Worm (Caenorhabditis elegans) whole organism, early embryonic: ENCODE measurements around the gene grl-8.

Source experiments
- B0310.2 ChIP-seq: sonication (generic microtip); optimal IDR thresholded peaks from 2 replicates; lab custom pipeline; 2016; ENCODE audit warnings: mild to moderate bottlenecking, missing genetic modification characterization, missing compliant biosample characterization
- F13C5.2 ChIP-seq: sonication (generic microtip); optimal IDR thresholded peaks from 2 replicates; lab custom pipeline; 2017; ENCODE audit warnings: mild to moderate bottlenecking, missing genetic modification characterization, inconsistent platforms, missing compliant biosample characterization
- aly-1 ChIP-seq: sonication (generic microtip); optimal IDR thresholded peaks from 2 replicates; lab custom pipeline; 2016; ENCODE audit warnings: missing genetic modification characterization, missing compliant biosample characterization
- ama-1 ChIP-seq: fragments of 150-350 bp; optimal IDR thresholded peaks from 2 replicates; lab custom pipeline; 2014
- ceh-13 ChIP-seq: fragments of 200-800 bp; sonication (Bioruptor generic); optimal IDR thresholded peaks from 2 replicates; lab custom pipeline; 2018; ENCODE audit warnings: mild to moderate bottlenecking, missing genetic modification characterization, missing compliant biosample characterization
- ceh-36 ChIP-seq: sonication (generic microtip); optimal IDR thresholded peaks from 2 replicates; lab custom pipeline; 2016; ENCODE audit warnings: missing genetic modification characterization, inconsistent platforms, missing compliant biosample characterization
- ets-7 ChIP-seq: sonication (generic microtip); optimal IDR thresholded peaks from 2 replicates; lab custom pipeline; 2016; ENCODE audit warnings: missing genotype, missing genetic modification characterization, missing compliant biosample characterization
- flt-1 ChIP-seq: fragments of 200-800 bp; sonication (Bioruptor generic); IDR thresholded peaks from 2 replicates; pipeline ENCODE4 v1.3.6; 2022; ENCODE audit warnings: missing genetic modification characterization, missing compliant biosample characterization
- hmbx-1 ChIP-seq: sonication (generic microtip); optimal IDR thresholded peaks from 2 replicates; lab custom pipeline; 2016; ENCODE audit warnings: mild to moderate bottlenecking, missing genetic modification characterization, missing compliant biosample characterization
- hmg-4 ChIP-seq: fragments of 200-800 bp; sonication (Bioruptor generic); optimal IDR thresholded peaks from 2 replicates; lab custom pipeline; 2018; ENCODE audit warnings: mild to moderate bottlenecking, missing genetic modification characterization, missing compliant biosample characterization
- hnd-1 ChIP-seq: sonication (generic microtip); optimal IDR thresholded peaks from 2 replicates; lab custom pipeline; 2016; ENCODE audit warnings: missing genetic modification characterization, missing compliant biosample characterization
- pes-1 ChIP-seq: fragments of 200-800 bp; sonication (Bioruptor generic); IDR thresholded peaks from 2 replicates; pipeline ENCODE4 v1.3.6; 2022; ENCODE audit warnings: missing genetic modification reagents, missing genetic modification characterization, missing compliant biosample characterization
- scrt-1 ChIP-seq: fragments of 200-800 bp; sonication (Bioruptor generic); IDR thresholded peaks from 2 replicates; pipeline ENCODE4 v1.3.6; 2022; ENCODE audit warnings: missing genetic modification characterization, missing compliant biosample characterization
- sea-1 ChIP-seq: fragments of 200-800 bp; sonication (Bioruptor generic); conservative IDR thresholded peaks from 2 replicates; pipeline ENCODE4 v1.3.6; 2022; ENCODE audit warnings: missing genetic modification characterization, missing compliant biosample characterization
- tbx-11 ChIP-seq: fragments of 200-800 bp; sonication (Bioruptor generic); IDR thresholded peaks from 2 replicates; pipeline ENCODE4 v1.3.6; 2022; ENCODE audit warnings: missing genetic modification characterization, missing compliant biosample characterization
- tbx-37 ChIP-seq: fragments of 200-800 bp; sonication (Bioruptor generic); conservative IDR thresholded peaks from 2 replicates; pipeline ENCODE4 v1.3.6; 2022; ENCODE audit warnings: missing genetic modification reagents, missing genetic modification characterization, missing compliant biosample characterization
- tra-4 ChIP-seq: sonication (generic microtip); optimal IDR thresholded peaks from 2 replicates; lab custom pipeline; 2017; ENCODE audit warnings: missing genetic modification characterization, missing compliant biosample characterization

The grl-8 gene

DNA sequence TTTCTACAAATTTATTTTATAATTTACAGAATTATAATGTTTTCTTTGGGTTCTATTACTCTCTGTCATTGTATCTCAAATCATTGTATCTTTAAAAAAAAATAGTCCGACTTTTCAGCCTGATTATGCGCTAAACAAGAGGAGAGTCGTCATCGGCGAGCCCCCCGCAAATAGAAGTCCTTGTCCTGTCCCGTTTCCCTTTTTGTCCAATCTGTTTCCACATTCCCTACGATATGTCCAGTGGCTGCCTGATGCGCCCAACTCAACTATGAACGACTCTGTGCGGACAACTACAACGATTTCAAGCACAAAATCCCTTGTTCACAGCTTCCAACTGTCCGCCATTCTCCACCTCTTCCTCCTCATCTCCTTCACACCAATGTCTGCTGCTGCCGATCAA, 25.1 kb upstream of the grl-8 start, which contains the start of gene dbl-1:
dbl-1 (plus strand) TSS at position 119 of the 400 bp plus-strand sequence.
- TF ChIP-seq hmbx-1 (tag; lab: Kevin White, UChicago) (no peak), scrt-1 (no peak), aly-1 (tag; lab: Kevin White, UChicago) (no peak), F13C5.2 (tag; lab: Kevin White, UChicago) (no peak), hmg-4 (GFP tag; lab: Kevin White, UChicago) (no peak), tbx-11 (GFP tag; lab: Robert Waterston, UW) (no peak), ama-1 (lab: Kevin White, UChicago) (no peak), tra-4 (tag; lab: Kevin White, UChicago) (no peak), B0310.2 (tag; lab: Kevin White, UChicago) (no peak), flt-1 (no peak)

DNA sequence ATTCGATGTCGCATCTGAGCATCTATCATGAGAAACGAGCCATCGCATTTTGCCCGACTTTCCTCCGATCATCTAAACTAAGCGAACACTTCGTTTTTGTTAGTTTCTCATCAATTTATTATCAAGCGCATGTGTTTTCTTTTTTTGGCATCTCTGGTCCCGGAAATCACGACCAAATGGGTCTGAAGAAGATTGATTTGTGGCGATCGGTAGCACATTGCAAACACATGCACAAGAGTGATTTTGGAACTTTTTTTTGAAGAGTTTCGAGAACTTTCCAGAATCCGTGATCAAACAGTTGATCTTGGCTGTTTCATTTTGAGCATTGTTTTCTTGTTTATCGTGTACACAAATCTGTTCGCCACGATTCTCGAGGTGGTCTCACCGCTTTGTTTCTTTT, 20.4 kb upstream of the grl-8 start:
- TF ChIP-seq aly-1 (tag; lab: Kevin White, UChicago) (no peak), scrt-1 (no peak), tra-4 (tag; lab: Kevin White, UChicago) (no peak), sea-1 (GFP tag; lab: Robert Waterston, UW) (no peak), ets-7 (tag; lab: Kevin White, UChicago) (no peak), tbx-11 (GFP tag; lab: Robert Waterston, UW) (no peak), F13C5.2 (tag; lab: Kevin White, UChicago) (no peak), ceh-36 (tag; lab: Kevin White, UChicago) (no peak), pes-1 (GFP tag; lab: Robert Waterston, UW) (no peak), tbx-37 (no peak), flt-1 (no peak), hnd-1 (tag; lab: Kevin White, UChicago) (no peak), ceh-13 (no peak), hmbx-1 (tag; lab: Kevin White, UChicago) (no peak), B0310.2 (tag; lab: Kevin White, UChicago) (no peak), hmg-4 (GFP tag; lab: Kevin White, UChicago) (no peak), ama-1 (lab: Kevin White, UChicago) (no peak)

DNA sequence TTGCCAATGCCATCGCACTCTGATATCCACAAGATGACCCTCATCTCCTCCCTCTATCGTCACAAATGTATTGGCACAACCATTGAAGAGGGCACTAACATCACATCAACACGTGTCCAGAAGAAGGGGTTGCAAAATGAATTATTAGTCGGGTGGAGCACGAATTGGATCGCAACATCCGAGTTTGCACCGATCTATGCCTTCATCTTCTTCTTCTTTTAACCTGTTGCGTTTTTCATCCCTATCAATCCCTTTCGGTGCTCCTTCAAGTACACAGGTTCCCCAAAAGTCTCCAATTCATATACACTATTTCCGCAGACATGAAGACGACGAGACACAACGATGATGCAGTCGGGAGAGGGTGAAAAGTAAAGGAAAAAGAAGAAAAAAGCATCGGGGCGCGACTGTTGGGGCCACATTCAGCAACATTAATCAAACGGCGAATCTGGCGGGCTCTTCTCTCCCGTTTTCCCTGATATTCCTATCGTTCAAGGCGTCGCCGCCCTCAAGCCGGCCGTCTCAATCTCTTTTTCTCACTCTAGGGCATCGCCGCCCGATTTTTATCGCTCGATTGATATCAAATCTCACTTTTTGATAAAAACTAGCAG, 18.7 kb upstream of the grl-8 start:
- TF ChIP-seq hmbx-1 (tag; lab: Kevin White, UChicago) (no peak), ceh-36 (tag; lab: Kevin White, UChicago) (no peak), ceh-13 (no peak), sea-1 (GFP tag; lab: Robert Waterston, UW) (no peak), flt-1 (no peak), ets-7 (tag; lab: Kevin White, UChicago) (no peak), F13C5.2 (tag; lab: Kevin White, UChicago) (no peak), tbx-37 (no peak), hmg-4 (GFP tag; lab: Kevin White, UChicago) (no peak), pes-1 (GFP tag; lab: Robert Waterston, UW) (no peak)

DNA sequence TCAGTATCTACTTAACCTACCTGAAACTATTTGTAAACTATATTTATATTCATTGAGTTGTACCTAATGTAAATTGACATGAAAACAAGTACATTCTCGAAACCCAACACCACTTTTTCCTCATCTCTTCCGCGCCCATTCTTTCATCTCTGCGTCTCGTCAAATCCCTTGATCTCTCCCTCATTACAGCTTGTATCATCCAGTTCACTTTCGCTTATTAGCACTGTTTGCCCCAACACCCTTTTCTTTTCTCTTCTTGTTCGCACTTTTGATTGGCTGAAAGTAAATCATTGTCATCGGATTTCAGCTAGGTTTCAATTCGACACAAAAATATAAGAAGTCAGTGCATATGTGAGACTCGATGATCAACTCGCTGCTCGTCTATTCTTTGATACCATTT, 11.9 kb upstream of the grl-8 start, which contains the start of gene T25F10.3:
T25F10.3 (plus strand) TSS at position 308 of the 400 bp plus-strand sequence.
- TF ChIP-seq tbx-37 (no peak), hmg-4 (GFP tag; lab: Kevin White, UChicago) (no peak), ceh-13 (no peak), aly-1 (tag; lab: Kevin White, UChicago) (no peak), hnd-1 (tag; lab: Kevin White, UChicago) (no peak), sea-1 (GFP tag; lab: Robert Waterston, UW) (no peak), hmbx-1 (tag; lab: Kevin White, UChicago) (no peak)

DNA sequence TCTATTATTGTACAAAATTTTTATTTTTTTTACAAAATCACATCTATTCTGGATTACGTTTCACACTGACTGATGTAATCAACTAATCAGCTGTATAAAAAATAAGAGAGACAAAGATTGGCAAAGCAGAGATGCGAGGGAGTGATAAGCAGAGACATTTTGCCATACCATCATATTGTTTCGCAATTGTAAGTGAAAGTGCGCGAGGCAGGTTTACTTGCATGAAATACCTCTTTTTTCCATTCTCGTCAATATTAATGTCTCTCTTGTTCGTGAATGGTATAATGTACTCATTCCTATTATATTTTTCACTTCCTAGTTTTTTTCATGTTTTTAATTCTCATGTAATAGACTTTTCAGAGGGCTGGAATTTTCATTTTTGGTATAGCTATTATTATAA, 4.0 kb upstream of the grl-8 start:
- TF ChIP-seq F13C5.2 (tag; lab: Kevin White, UChicago): no peak
- TF ChIP-seq ama-1 (lab: Kevin White, UChicago): no peak

DNA sequence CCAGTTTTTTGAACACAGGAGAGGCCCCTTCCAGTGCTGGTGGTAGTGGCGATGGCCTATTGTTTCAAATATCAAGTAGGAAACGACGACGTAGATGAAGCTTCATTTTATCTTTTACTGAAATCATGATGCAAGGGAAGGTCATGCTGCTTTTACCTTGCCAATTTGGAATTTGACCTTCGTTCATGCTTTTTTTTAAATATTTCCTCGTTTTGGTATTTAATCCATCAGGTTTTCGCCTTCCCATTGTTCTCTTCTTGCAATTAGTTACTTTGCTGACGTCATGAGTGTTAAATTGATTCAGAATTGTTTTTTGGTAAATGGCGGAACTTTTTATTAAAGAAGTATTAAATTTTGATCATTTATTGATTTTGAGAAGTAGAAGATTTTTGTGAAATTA, 3.2 kb upstream of the grl-8 start:
- TF ChIP-seq sea-1 (GFP tag; lab: Robert Waterston, UW) (no peak), ceh-13 (no peak), aly-1 (tag; lab: Kevin White, UChicago) (no peak)

DNA sequence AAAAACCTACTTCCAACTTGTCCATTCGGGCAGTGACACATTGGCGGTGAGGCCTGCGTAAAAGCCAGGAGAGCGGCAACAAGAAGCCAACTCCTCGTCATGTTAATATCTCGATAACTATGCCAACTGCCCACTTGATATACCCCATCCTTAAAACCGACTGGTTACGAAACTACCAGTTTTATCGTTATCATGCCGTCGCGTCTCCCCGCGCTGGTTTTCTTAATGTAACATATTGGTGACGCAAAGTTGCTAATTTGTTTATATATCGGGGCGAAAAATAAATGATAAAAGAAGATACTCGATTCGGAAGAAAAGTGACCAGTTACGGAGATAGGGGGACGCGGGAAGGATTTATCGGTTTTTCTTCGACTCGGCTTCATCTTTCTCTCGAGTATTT, 1.3 kb downstream of the grl-8 start, which contains the start of gene grl-9:
grl-9 (minus strand) TSS at position 101 of the 400 bp plus-strand sequence.
- TF ChIP-seq sea-1 (GFP tag; lab: Robert Waterston, UW) (no peak), scrt-1 (no peak), flt-1 (no peak), pes-1 (GFP tag; lab: Robert Waterston, UW) (no peak), ceh-13 (no peak), hmbx-1 (tag; lab: Kevin White, UChicago) (no peak), ceh-36 (tag; lab: Kevin White, UChicago) (no peak), F13C5.2 (tag; lab: Kevin White, UChicago) (no peak), ets-7 (tag; lab: Kevin White, UChicago) (no peak), B0310.2 (tag; lab: Kevin White, UChicago) (no peak), aly-1 (tag; lab: Kevin White, UChicago) (no peak)

DNA sequence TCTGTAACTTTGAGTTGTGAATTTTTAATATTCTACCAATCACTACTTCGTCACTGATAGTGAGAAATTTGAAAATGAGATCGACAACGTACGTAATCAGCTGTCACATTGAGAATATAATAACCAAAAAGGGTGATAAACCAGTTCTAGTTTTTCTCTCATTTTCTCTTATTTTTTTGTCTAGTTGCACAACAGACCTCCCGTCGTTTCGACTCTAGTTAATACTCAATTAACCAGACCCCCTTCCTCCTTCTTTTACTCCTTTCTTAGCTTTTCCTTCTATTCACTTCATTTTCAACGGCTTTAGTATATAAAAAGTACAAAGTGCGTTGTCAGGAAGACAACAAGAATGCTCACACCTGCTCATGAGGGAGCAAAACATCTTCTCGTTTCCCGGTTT, 5.7 kb downstream of the grl-8 start, which contains the start of gene ZC487.1:
ZC487.1 (plus strand) TSS at position 301 of the 400 bp plus-strand sequence.
- TF ChIP-seq tra-4 (tag; lab: Kevin White, UChicago): no peak
- TF ChIP-seq tbx-11 (GFP tag; lab: Robert Waterston, UW): no peak
- no peak for TF ChIP-seq pes-1 (GFP tag; lab: Robert Waterston, UW)
- TF ChIP-seq hmg-4 (GFP tag; lab: Kevin White, UChicago): no peak
- no peak for TF ChIP-seq F13C5.2 (tag; lab: Kevin White, UChicago)
- no peak for TF ChIP-seq hnd-1 (tag; lab: Kevin White, UChicago)
